Fruit fly (Drosophila melanogaster): Measurements from ENCODE around the gene CG17162.

CG17162 gene

DNA sequence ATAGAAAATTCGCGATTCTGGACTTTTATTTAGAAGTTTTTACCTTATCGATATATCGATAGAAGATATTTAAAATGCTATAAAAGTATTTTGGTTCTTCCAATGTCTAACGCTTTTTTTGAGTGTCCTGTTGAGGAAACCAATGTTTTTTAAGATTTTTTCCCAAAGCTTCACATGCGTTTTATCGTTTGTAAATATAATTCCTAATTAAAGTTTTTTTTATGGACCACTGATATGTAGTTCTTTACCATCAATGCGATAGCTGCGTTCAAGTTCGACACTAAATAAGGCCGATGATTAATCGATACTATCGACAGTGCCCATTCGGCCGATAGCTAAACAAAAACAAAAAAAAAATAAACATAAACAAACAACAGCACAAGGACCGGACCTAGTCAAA lies 9.2 kb upstream of the CG17162 start, which contains the start of gene ATbp (continued):
- TF ChIP-seq sisA (GFP tag; IDR thresholded peaks at IDR 0.05) = no peak
- no peak for TF ChIP-seq HLH3B (GFP tag; IDR thresholded peaks at IDR 0.05)
- TF ChIP-seq gsb-n (tag; optimal IDR thresholded peaks at IDR 0.05) = no peak
- no peak for TF ChIP-seq CG30403 (GFP tag; optimal IDR thresholded peaks at IDR 0.05)
- no peak for TF ChIP-seq vfl (GFP tag; optimal IDR thresholded peaks at IDR 0.05)
- no peak for TF ChIP-seq grau (tag; optimal IDR thresholded peaks at IDR 0.05)
- TF ChIP-seq lmd (GFP tag; IDR thresholded peaks at IDR 0.05) = no peak
- TF ChIP-seq repo (GFP tag; optimal IDR thresholded peaks at IDR 0.05) = no peak
- TF ChIP-seq tup (GFP tag; optimal IDR thresholded peaks at IDR 0.05) = no peak
- TF ChIP-seq lilli (GFP tag; optimal IDR thresholded peaks at IDR 0.05) = no peak
- TF ChIP-seq CG13296 (GFP tag; optimal IDR thresholded peaks at IDR 0.05) = no peak
- TF ChIP-seq CG2678 (tag; optimal IDR thresholded peaks at IDR 0.05) = no peak
- no peak for TF ChIP-seq CG15601 (tag; optimal IDR thresholded peaks at IDR 0.05)
- TF ChIP-seq bbx (GFP tag; IDR thresholded peaks at IDR 0.05; ENCODE audit: partially characterized antibody) = peak; percentile 89
- TF ChIP-seq CG18599 (GFP tag; optimal IDR thresholded peaks at IDR 0.05) = no peak
- TF ChIP-seq CG15479 (GFP tag; optimal IDR thresholded peaks at IDR 0.05) = no peak
- TF ChIP-seq Lim3 (GFP tag; IDR thresholded peaks at IDR 0.05) = no peak
- no peak for TF ChIP-seq eyg (GFP tag; optimal IDR thresholded peaks at IDR 0.05)
- no peak for TF ChIP-seq insv (GFP tag; optimal IDR thresholded peaks at IDR 0.05)
- TF ChIP-seq sug (tag; optimal IDR thresholded peaks at IDR 0.05) = no peak
- TF ChIP-seq Jarid2 (GFP tag; optimal IDR thresholded peaks at IDR 0.05) = no peak
- no peak for TF ChIP-seq nom (GFP tag; optimal IDR thresholded peaks at IDR 0.05)
- TF ChIP-seq CG13624 (GFP tag; optimal IDR thresholded peaks at IDR 0.05) = no peak
- TF ChIP-seq kni (GFP tag; optimal IDR thresholded peaks at IDR 0.05) = no peak
- peak; percentile 36; the same call in 1 of the 2 replicates for TF ChIP-seq slbo (GFP tag; IDR thresholded peaks at IDR 0.05)
- no peak for TF ChIP-seq disco-r (GFP tag; optimal IDR thresholded peaks at IDR 0.05)
- TF ChIP-seq D19B (GFP tag; optimal IDR thresholded peaks at IDR 0.05) = no peak
- no peak for TF ChIP-seq CG2199 (GFP tag; IDR thresholded peaks at IDR 0.05)
- TF ChIP-seq CG6854 (GFP tag; optimal IDR thresholded peaks at IDR 0.05) = no peak
- peak; percentile 35 for TF ChIP-seq trem (tag; optimal IDR thresholded peaks at IDR 0.05)
- TF ChIP-seq pum (GFP tag; optimal IDR thresholded peaks at IDR 0.05) = no peak
- no peak for TF ChIP-seq Poxn (GFP tag; IDR thresholded peaks at IDR 0.05)
- no peak for TF ChIP-seq dmrt11E (tag; optimal IDR thresholded peaks at IDR 0.05)
- TF ChIP-seq ato (GFP tag; IDR thresholded peaks at IDR 0.05; ENCODE audit: partially characterized antibody) = peak; percentile 81
- TF ChIP-seq CG12299 (tag; optimal IDR thresholded peaks at IDR 0.05) = no peak
- TF ChIP-seq CG6765 (GFP tag; optimal IDR thresholded peaks at IDR 0.05) = no peak
- no peak for TF ChIP-seq Tbp (GFP tag; optimal IDR thresholded peaks at IDR 0.05)
- TF ChIP-seq CG14667 (GFP tag; IDR thresholded peaks at IDR 0.05) = no peak
- TF ChIP-seq Dll (GFP tag; IDR thresholded peaks at IDR 0.05; ENCODE audit: partially characterized antibody) = peak; percentile 89
- TF ChIP-seq H15 (GFP tag; IDR thresholded peaks at IDR 0.05) = no peak
- no peak for TF ChIP-seq CG8944 (GFP tag; optimal IDR thresholded peaks at IDR 0.05)
- no peak for TF ChIP-seq CG7556 (GFP tag; optimal IDR thresholded peaks at IDR 0.05)
- no peak for TF ChIP-seq Asciz (GFP tag; optimal IDR thresholded peaks at IDR 0.05)
- TF ChIP-seq CG15073 (GFP tag; optimal IDR thresholded peaks at IDR 0.05) = no peak
- TF ChIP-seq org-1 (GFP tag; optimal IDR thresholded peaks at IDR 0.05) = no peak
- peak; percentile 20 for TF ChIP-seq gfzf (GFP tag; optimal IDR thresholded peaks at IDR 0.05)
- TF ChIP-seq Sin3A (optimal IDR thresholded peaks at IDR 0.05) = peak; percentile 15
- TF ChIP-seq Six4 (GFP tag; optimal IDR thresholded peaks at IDR 0.05) = no peak
- peak; percentile 92 for TF ChIP-seq Bgb (GFP tag; IDR thresholded peaks at IDR 0.05; ENCODE audit: partially characterized antibody)
- no peak for TF ChIP-seq scrt (GFP tag; optimal IDR thresholded peaks at IDR 0.05)
- TF ChIP-seq CG3407 (GFP tag; optimal IDR thresholded peaks at IDR 0.05) = no peak
- peak; percentile 35; the same call in 1 of the 4 replicates for TF ChIP-seq Gug (GFP tag; IDR thresholded peaks at IDR 0.05)
